Worm (Caenorhabditis elegans) whole organism, early embryonic: ENCODE results near the gene abts-2.

Experiments used
- B0310.2 ChIP-seq: sonication (generic microtip); optimal IDR thresholded peaks from 2 replicates; lab custom pipeline; 2016; ENCODE audit warnings: mild to moderate bottlenecking, missing genetic modification characterization, missing compliant biosample characterization
- F13C5.2 ChIP-seq: sonication (generic microtip); optimal IDR thresholded peaks from 2 replicates; lab custom pipeline; 2017; ENCODE audit warnings: mild to moderate bottlenecking, missing genetic modification characterization, inconsistent platforms, missing compliant biosample characterization
- aly-1 ChIP-seq: sonication (generic microtip); optimal IDR thresholded peaks from 2 replicates; lab custom pipeline; 2016; ENCODE audit warnings: missing genetic modification characterization, missing compliant biosample characterization
- ama-1 ChIP-seq: fragments of 150-350 bp; optimal IDR thresholded peaks from 2 replicates; lab custom pipeline; 2014
- ceh-13 ChIP-seq: fragments of 200-800 bp; sonication (Bioruptor generic); optimal IDR thresholded peaks from 2 replicates; lab custom pipeline; 2018; ENCODE audit warnings: mild to moderate bottlenecking, missing genetic modification characterization, missing compliant biosample characterization
- ceh-36 ChIP-seq: sonication (generic microtip); optimal IDR thresholded peaks from 2 replicates; lab custom pipeline; 2016; ENCODE audit warnings: missing genetic modification characterization, inconsistent platforms, missing compliant biosample characterization
- ets-7 ChIP-seq: sonication (generic microtip); optimal IDR thresholded peaks from 2 replicates; lab custom pipeline; 2016; ENCODE audit warnings: missing genotype, missing genetic modification characterization, missing compliant biosample characterization
- flt-1 ChIP-seq: fragments of 200-800 bp; sonication (Bioruptor generic); IDR thresholded peaks from 2 replicates; pipeline ENCODE4 v1.3.6; 2022; ENCODE audit warnings: missing genetic modification characterization, missing compliant biosample characterization
- hmbx-1 ChIP-seq: sonication (generic microtip); optimal IDR thresholded peaks from 2 replicates; lab custom pipeline; 2016; ENCODE audit warnings: mild to moderate bottlenecking, missing genetic modification characterization, missing compliant biosample characterization
- hmg-4 ChIP-seq: fragments of 200-800 bp; sonication (Bioruptor generic); optimal IDR thresholded peaks from 2 replicates; lab custom pipeline; 2018; ENCODE audit warnings: mild to moderate bottlenecking, missing genetic modification characterization, missing compliant biosample characterization
- hnd-1 ChIP-seq: sonication (generic microtip); optimal IDR thresholded peaks from 2 replicates; lab custom pipeline; 2016; ENCODE audit warnings: missing genetic modification characterization, missing compliant biosample characterization
- pes-1 ChIP-seq: fragments of 200-800 bp; sonication (Bioruptor generic); IDR thresholded peaks from 2 replicates; pipeline ENCODE4 v1.3.6; 2022; ENCODE audit warnings: missing genetic modification reagents, missing genetic modification characterization, missing compliant biosample characterization
- scrt-1 ChIP-seq: fragments of 200-800 bp; sonication (Bioruptor generic); IDR thresholded peaks from 2 replicates; pipeline ENCODE4 v1.3.6; 2022; ENCODE audit warnings: missing genetic modification characterization, missing compliant biosample characterization
- sea-1 ChIP-seq: fragments of 200-800 bp; sonication (Bioruptor generic); conservative IDR thresholded peaks from 2 replicates; pipeline ENCODE4 v1.3.6; 2022; ENCODE audit warnings: missing genetic modification characterization, missing compliant biosample characterization
- tbx-11 ChIP-seq: fragments of 200-800 bp; sonication (Bioruptor generic); IDR thresholded peaks from 2 replicates; pipeline ENCODE4 v1.3.6; 2022; ENCODE audit warnings: missing genetic modification characterization, missing compliant biosample characterization
- tbx-37 ChIP-seq: fragments of 200-800 bp; sonication (Bioruptor generic); conservative IDR thresholded peaks from 2 replicates; pipeline ENCODE4 v1.3.6; 2022; ENCODE audit warnings: missing genetic modification reagents, missing genetic modification characterization, missing compliant biosample characterization
- tra-4 ChIP-seq: sonication (generic microtip); optimal IDR thresholded peaks from 2 replicates; lab custom pipeline; 2017; ENCODE audit warnings: missing genetic modification characterization, missing compliant biosample characterization

Gene abts-2

DNA sequence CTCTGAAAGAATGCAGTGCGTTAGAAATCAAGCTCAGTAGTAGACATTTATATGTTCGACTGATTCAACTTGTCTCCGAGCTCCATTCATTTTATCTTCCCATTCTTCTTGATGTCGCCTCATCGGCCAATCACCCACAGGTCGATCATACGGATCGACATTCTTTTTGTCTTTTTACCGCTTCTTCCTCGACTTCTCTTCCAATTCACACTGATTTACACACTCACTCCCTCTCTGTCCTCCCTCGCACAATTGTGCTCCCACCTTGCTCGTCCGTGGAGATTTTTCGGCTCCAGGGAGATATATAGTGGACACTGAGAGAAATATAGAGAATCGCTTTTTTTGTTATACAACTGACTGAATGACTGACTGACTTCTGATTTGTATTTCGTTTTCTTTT is 11.3 kb upstream of the abts-2 start:
- no peak for TF ChIP-seq flt-1 (GFP tag; lab: Robert Waterston, UW)
- TF ChIP-seq ceh-13 (GFP tag; lab: Kevin White, UChicago): no peak
- no peak for TF ChIP-seq F13C5.2
- TF ChIP-seq ama-1 (lab: Kevin White, UChicago): no peak
- TF ChIP-seq ets-7 (tag; lab: Kevin White, UChicago): no peak
- no peak for TF ChIP-seq aly-1
- no peak for TF ChIP-seq hmbx-1
- no peak for TF ChIP-seq tra-4 (tag; lab: Kevin White, UChicago)
- no peak for TF ChIP-seq hmg-4 (GFP tag; lab: Kevin White, UChicago)
- no peak for TF ChIP-seq B0310.2 (tag; lab: Kevin White, UChicago)
- TF ChIP-seq tbx-37: no peak
- TF ChIP-seq pes-1 (GFP tag; lab: Robert Waterston, UW): no peak

DNA sequence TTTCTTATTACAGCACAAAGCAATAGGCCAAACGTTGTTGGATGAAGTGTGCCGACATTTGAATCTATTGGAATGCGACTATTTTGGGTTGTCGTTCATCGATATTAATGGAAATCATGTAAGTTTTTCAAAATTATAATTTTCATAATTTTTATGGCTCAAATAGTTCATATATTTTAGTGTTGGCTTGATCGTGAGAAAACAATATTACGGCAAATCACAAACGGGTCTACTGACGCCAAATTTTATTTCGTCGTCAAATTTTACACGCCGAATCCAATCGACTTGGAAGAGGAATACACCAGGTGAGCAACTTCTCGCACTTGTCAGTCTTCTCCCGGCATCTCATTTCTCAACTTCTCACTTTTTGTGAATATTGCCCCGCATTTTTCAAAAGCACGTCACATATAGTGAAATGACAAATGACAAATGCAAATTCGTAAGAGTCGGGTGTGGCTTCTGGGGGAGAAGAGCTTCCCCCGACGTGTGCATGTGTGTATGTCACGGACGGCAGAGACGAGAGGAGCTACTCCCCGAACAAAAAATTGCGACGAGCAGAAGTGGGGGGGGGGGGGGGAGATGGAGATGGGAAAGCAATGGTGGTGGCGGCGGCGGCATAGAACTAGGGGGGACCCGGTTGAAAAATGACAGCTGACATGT is 8.9 kb upstream of the abts-2 start:
- TF ChIP-seq flt-1 (GFP tag; lab: Robert Waterston, UW) (no peak), B0310.2 (tag; lab: Kevin White, UChicago) (no peak), tbx-37 (no peak)

DNA sequence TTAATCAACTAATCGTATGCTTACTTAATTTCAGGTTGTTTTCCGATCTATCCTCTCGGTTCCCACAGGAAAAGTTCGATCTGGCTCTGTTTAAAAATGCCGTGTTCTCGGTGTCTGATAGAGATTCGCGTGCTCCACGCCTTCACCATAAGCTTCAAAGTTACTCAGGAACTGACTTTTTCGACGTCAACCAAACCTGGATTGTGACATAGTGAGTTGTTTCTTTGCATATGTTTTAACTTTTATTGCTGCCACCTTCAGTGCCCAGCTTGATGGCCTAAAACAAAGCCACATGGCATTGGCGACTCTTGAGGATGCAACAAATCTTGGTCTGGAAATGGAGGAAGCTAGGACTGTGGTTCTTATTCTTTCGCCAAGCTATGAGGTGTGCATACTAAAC is 419 bp downstream of the abts-2 start:
- TF ChIP-seq ets-7 (tag; lab: Kevin White, UChicago) (no peak), scrt-1 (no peak), pes-1 (GFP tag; lab: Robert Waterston, UW) (no peak), sea-1 (GFP tag; lab: Robert Waterston, UW) (no peak), flt-1 (GFP tag; lab: Robert Waterston, UW) (no peak), ama-1 (lab: Kevin White, UChicago) (no peak), hnd-1 (tag; lab: Kevin White, UChicago) (no peak), F13C5.2 (no peak), hmbx-1 (no peak), ceh-36 (tag; lab: Kevin White, UChicago) (no peak), aly-1 (no peak), ceh-13 (GFP tag; lab: Kevin White, UChicago) (no peak), tbx-37 (no peak), tra-4 (tag; lab: Kevin White, UChicago) (no peak)

DNA sequence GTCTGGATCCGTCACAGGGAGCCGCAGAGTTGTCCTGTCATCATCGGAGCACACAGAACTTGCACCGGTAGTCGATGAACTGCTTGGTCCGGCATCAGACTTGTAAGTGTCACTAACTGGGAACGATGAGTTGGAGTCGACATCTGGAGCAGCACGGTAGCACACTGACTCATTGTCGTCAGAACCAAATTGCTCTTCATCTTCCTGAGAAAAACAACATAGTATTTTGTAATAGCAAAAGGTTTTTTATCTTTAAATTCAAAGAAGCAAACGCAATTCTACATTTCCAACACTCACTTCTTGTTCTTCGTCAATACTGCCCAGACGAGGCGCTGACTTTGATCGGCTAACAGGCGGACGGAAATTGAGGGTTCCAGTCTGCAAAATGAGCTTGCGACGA is 5.1 kb downstream of the abts-2 start:
- TF ChIP-seq pes-1 (GFP tag; lab: Robert Waterston, UW) (no peak), aly-1 (no peak), hnd-1 (tag; lab: Kevin White, UChicago) (no peak), sea-1 (GFP tag; lab: Robert Waterston, UW) (no peak), hmbx-1 (no peak), F13C5.2 (no peak), tra-4 (tag; lab: Kevin White, UChicago) (no peak), hmg-4 (GFP tag; lab: Kevin White, UChicago) (no peak), flt-1 (GFP tag; lab: Robert Waterston, UW) (no peak), B0310.2 (tag; lab: Kevin White, UChicago) (no peak), ama-1 (lab: Kevin White, UChicago) (no peak), scrt-1 (no peak), tbx-37 (no peak), ceh-36 (tag; lab: Kevin White, UChicago) (no peak), ets-7 (tag; lab: Kevin White, UChicago) (no peak), tbx-11 (GFP tag; lab: Robert Waterston, UW) (no peak), ceh-13 (GFP tag; lab: Kevin White, UChicago) (no peak)

DNA sequence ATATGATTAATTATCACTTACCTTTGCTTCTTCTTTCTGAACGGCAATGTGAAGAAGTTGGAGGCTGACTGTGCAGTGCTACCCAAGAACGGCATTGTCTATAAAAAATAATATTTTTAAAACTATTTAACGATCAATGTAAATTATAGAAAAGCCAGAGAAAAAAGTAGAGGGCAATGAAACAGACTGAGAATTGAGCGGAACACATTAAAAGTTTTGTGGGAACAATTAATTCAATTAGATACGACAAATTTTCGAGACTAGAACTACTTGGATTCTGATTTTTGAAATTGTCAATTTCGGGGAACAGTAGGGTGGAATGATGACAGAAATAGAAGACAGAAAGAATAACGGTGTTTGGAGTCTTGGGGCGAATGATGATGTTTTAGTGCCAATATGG is 6.1 kb downstream of the abts-2 start, which contains the start of gene F52D10.2:
F52D10.2 (minus strand) TSS at position 101 of the 400 bp plus-strand sequence.
- TF ChIP-seq ceh-36 (tag; lab: Kevin White, UChicago): no peak
- no peak for TF ChIP-seq pes-1 (GFP tag; lab: Robert Waterston, UW)
- no peak for TF ChIP-seq tra-4 (tag; lab: Kevin White, UChicago)
- no peak for TF ChIP-seq flt-1 (GFP tag; lab: Robert Waterston, UW)
- no peak for TF ChIP-seq tbx-37

DNA sequence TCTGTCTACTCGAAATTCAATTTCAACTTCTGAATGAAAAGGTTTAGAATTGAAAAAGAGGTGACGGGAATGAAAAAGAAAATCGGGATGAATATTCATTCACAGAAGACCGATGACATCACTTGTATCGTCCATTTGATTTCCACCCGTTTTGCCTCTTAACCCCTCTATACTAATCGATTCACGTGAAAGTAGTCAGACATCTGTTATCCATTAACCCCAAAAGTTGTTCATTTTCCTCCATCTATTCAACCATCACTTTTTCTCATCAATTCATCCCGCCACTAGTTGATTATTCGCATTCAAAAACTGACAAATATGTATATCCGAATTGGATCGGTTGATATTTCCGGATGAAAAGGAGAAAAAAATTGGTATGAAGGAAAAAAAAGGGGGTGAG is 7.1 kb downstream of the abts-2 start:
- no peak for TF ChIP-seq ama-1 (lab: Kevin White, UChicago)
- no peak for TF ChIP-seq sea-1 (GFP tag; lab: Robert Waterston, UW)
- TF ChIP-seq hnd-1 (tag; lab: Kevin White, UChicago): no peak

DNA sequence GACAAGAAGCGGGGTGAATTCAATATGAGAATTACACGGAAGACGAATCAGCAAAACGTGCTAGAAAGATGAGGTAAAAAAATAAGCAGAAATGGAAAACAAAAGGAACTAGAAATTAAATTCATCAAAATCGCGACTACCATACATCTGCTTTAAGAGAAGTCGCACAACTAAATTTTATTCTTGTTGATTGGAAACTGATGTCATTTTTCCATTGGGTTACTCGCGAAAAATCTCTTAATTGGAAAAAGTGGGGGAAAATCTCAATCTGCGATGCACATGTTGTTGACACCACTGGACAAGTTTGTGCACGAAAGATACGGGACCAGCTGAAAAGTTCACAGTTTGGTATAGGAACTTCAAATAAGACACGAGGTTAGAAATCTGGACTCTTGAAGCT is 11.4 kb downstream of the abts-2 start:
- TF ChIP-seq pes-1 (GFP tag; lab: Robert Waterston, UW) (no peak), ama-1 (lab: Kevin White, UChicago) (no peak), ceh-36 (tag; lab: Kevin White, UChicago) (no peak), flt-1 (GFP tag; lab: Robert Waterston, UW) (no peak), B0310.2 (tag; lab: Kevin White, UChicago) (no peak), hmbx-1 (no peak), tbx-11 (GFP tag; lab: Robert Waterston, UW) (no peak), F13C5.2 (no peak), sea-1 (GFP tag; lab: Robert Waterston, UW) (no peak), aly-1 (no peak), hmg-4 (GFP tag; lab: Kevin White, UChicago) (no peak), ets-7 (tag; lab: Kevin White, UChicago) (no peak)

DNA sequence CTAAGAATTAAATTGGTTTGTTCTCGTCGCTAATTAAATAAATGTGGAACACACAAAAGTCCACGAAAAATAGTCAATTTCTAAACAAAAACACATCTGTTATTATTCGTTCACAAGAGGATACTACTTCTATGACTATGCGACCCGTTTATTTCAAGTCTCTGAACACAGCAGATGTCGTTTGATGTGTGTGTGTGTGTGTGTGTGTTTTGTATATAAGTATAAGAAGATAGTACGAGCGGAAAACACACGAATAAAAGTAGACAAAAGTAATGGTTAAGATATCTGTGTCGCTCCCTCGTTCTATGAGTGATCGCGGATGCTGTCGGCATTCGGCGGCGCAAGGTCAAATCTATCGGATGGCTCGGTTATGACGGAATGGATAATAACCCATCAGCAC is 13.4 kb downstream of the abts-2 start:
- TF ChIP-seq ceh-13 (GFP tag; lab: Kevin White, UChicago) (no peak), hmbx-1 (no peak), pes-1 (GFP tag; lab: Robert Waterston, UW) (no peak), sea-1 (GFP tag; lab: Robert Waterston, UW) (no peak), aly-1 (no peak), ceh-36 (tag; lab: Kevin White, UChicago) (no peak), flt-1 (GFP tag; lab: Robert Waterston, UW) (no peak), F13C5.2 (no peak), hmg-4 (GFP tag; lab: Kevin White, UChicago) (no peak), hnd-1 (tag; lab: Kevin White, UChicago) (no peak), ets-7 (tag; lab: Kevin White, UChicago) (no peak), tra-4 (tag; lab: Kevin White, UChicago) (no peak), tbx-37 (no peak), tbx-11 (GFP tag; lab: Robert Waterston, UW) (no peak), ama-1 (lab: Kevin White, UChicago) (no peak)
